Fruit fly (Drosophila melanogaster) whole organism, embryonic: ENCODE results near the gene Phyhd1.

Experiments
- Bteb2 ChIP-seq: fragments of 200-800 bp; sonication (Bioruptor generic); optimal IDR thresholded peaks from 2 replicates; lab custom pipeline; 2016; ENCODE audit warnings: missing biosample characterization, missing genetic modification characterization
- CG10366 ChIP-seq: fragments of 200-800 bp; sonication (Bioruptor generic); IDR thresholded peaks from 2 replicates; pipeline ENCODE4 v1.3.6; 2022; ENCODE audit warnings: missing biosample characterization, missing genetic modification characterization
- CG10565 ChIP-seq: fragments of 200-800 bp; sonication (Bioruptor generic); optimal IDR thresholded peaks from 3 replicates; lab custom pipeline; 2016; ENCODE audit warnings: missing biosample characterization, mild to moderate bottlenecking, missing genetic modification characterization
- CG11696 ChIP-seq: fragments of 200-800 bp; sonication (Bioruptor generic); IDR thresholded peaks from 2 replicates; pipeline ENCODE4 v1.3.6; 2022; ENCODE audit warnings: missing biosample characterization, missing genetic modification characterization
- CG12744 ChIP-seq: fragments of 200-800 bp; sonication (Bioruptor generic); optimal IDR thresholded peaks from 2 replicates; lab custom pipeline; 2016; ENCODE audit warnings: missing biosample characterization, missing genetic modification characterization
- CG1647 ChIP-seq: fragments of 200-800 bp; sonication (Bioruptor generic); optimal IDR thresholded peaks from 3 replicates; lab custom pipeline; 2016; ENCODE audit warnings: missing biosample characterization, missing genetic modification characterization
- CG17612 ChIP-seq: fragments of 200-800 bp; sonication (Bioruptor generic); IDR thresholded peaks from 2 replicates; pipeline ENCODE4 v1.3.6; 2022; ENCODE audit warnings: missing biosample characterization, missing genetic modification characterization
- CG2678 ChIP-seq: fragments of 200-800 bp; sonication (Bioruptor generic); optimal IDR thresholded peaks from 3 replicates; lab custom pipeline; 2019; ENCODE audit warnings: missing biosample characterization, mild to moderate bottlenecking, missing genetic modification characterization, moderate library complexity
- CG2875 ChIP-seq: fragments of 200-800 bp; sonication (Bioruptor generic); optimal IDR thresholded peaks from 2 replicates; lab custom pipeline; 2017; ENCODE audit warnings: missing biosample characterization, mild to moderate bottlenecking, missing genetic modification characterization, missing genetic modification reagents
- CG3065 ChIP-seq: fragments of 200-800 bp; sonication (Bioruptor generic); optimal IDR thresholded peaks from 2 replicates; lab custom pipeline; 2016; ENCODE audit warnings: missing biosample characterization, missing genetic modification characterization
- CG32767 ChIP-seq: fragments of 200-800 bp; sonication (Bioruptor generic); IDR thresholded peaks from 2 replicates; pipeline ENCODE4 v1.3.6; 2022; ENCODE audit warnings: missing biosample characterization, missing genetic modification characterization
- CG34224 ChIP-seq: fragments of 200-800 bp; sonication (Bioruptor generic); IDR thresholded peaks from 3 replicates; pipeline ENCODE4 v1.3.6; 2022; ENCODE audit warnings: missing biosample characterization, missing genetic modification characterization; ENCODE audit not compliant: partially characterized antibody
- CG3995 ChIP-seq: fragments of 200-800 bp; sonication (Bioruptor generic); optimal IDR thresholded peaks from 3 replicates; lab custom pipeline; 2016; ENCODE audit warnings: missing biosample characterization, missing genetic modification characterization
- CG4282 ChIP-seq: fragments of 200-800 bp; sonication (Bioruptor generic); optimal IDR thresholded peaks from 2 replicates; lab custom pipeline; 2016; ENCODE audit warnings: missing biosample characterization, missing genetic modification characterization
- CG5953 ChIP-seq: fragments of 200-800 bp; sonication (Bioruptor generic); IDR thresholded peaks from 2 replicates; pipeline ENCODE4 v1.3.6; 2022; ENCODE audit warnings: missing biosample characterization, missing genetic modification characterization
- CG6175 ChIP-seq: fragments of 200-800 bp; sonication (Bioruptor generic); IDR thresholded peaks from 3 replicates; pipeline ENCODE4 v1.3.6; 2022; ENCODE audit warnings: missing biosample characterization, missing genetic modification characterization
- CG6765 ChIP-seq: fragments of 200-800 bp; sonication (Bioruptor generic); optimal IDR thresholded peaks from 3 replicates; lab custom pipeline; 2017; ENCODE audit warnings: missing biosample characterization, mild to moderate bottlenecking, missing genetic modification characterization
- CG8478 ChIP-seq: fragments of >200 bp; optimal IDR thresholded peaks from 2 replicates; lab custom pipeline; 2018
- CG8765 ChIP-seq: fragments of 200-800 bp; sonication (Bioruptor generic); IDR thresholded peaks from 2 replicates; pipeline ENCODE4 v1.3.6; 2022; ENCODE audit warnings: missing biosample characterization, missing genetic modification characterization
- CTCF ChIP-seq: fragments of 200-800 bp; sonication (Bioruptor generic); optimal IDR thresholded peaks from 2 replicates; lab custom pipeline; 2017; ENCODE audit warnings: missing biosample characterization, mild to moderate bottlenecking, missing genetic modification characterization, moderate library complexity
- Dip2 ChIP-seq: fragments of 200-800 bp; sonication (Bioruptor generic); IDR thresholded peaks from 2 replicates; pipeline ENCODE4 v1.3.6; 2022; ENCODE audit warnings: missing biosample characterization, missing genetic modification characterization
- Ets65A ChIP-seq: fragments of 200-800 bp; sonication (Bioruptor generic); peaks from one replicate; lab custom pipeline; 2016; ENCODE audit warnings: missing biosample characterization, missing genetic modification characterization
- Ets97D ChIP-seq: fragments of 200-800 bp; sonication (Bioruptor generic); optimal IDR thresholded peaks from 3 replicates; lab custom pipeline; 2016; ENCODE audit warnings: missing biosample characterization, missing genetic modification characterization
- Hey ChIP-seq: fragments of 200-800 bp; sonication (Bioruptor generic); optimal IDR thresholded peaks from 3 replicates; lab custom pipeline; 2018; ENCODE audit warnings: missing biosample characterization, mild to moderate bottlenecking, missing genetic modification characterization
- Hmr ChIP-seq: fragments of 200-800 bp; sonication (Bioruptor generic); optimal IDR thresholded peaks from 3 replicates; lab custom pipeline; 2017; ENCODE audit warnings: mild to moderate bottlenecking, missing biosample characterization, missing genetic modification reagents, missing genetic modification characterization
- Jarid2 ChIP-seq: fragments of 200-800 bp; sonication (Bioruptor generic); optimal IDR thresholded peaks from 3 replicates; lab custom pipeline; 2017; ENCODE audit warnings: mild to moderate bottlenecking, missing biosample characterization, missing genetic modification reagents, missing genetic modification characterization
- Lhr ChIP-seq: fragments of 200-800 bp; sonication (Bioruptor generic); optimal IDR thresholded peaks from 3 replicates; lab custom pipeline; 2017; ENCODE audit warnings: mild to moderate bottlenecking, missing biosample characterization, missing genetic modification reagents, missing genetic modification characterization
- Lpt ChIP-seq: fragments of >200 bp; optimal IDR thresholded peaks from 2 replicates; lab custom pipeline; 2018; ENCODE audit warnings: missing biosample characterization, missing genetic modification characterization
- Mad ChIP-seq: fragments of 200-800 bp; sonication (Bioruptor generic); optimal IDR thresholded peaks from 2 replicates; lab custom pipeline; 2016; ENCODE audit warnings: missing biosample characterization, missing genetic modification characterization
- Mes4 ChIP-seq: fragments of 200-800 bp; sonication (Bioruptor generic); optimal IDR thresholded peaks from 2 replicates; lab custom pipeline; 2016; ENCODE audit warnings: missing biosample characterization, missing genetic modification characterization
- Nf-YB ChIP-seq: fragments of 200-800 bp; sonication (Bioruptor generic); optimal IDR thresholded peaks from 3 replicates; lab custom pipeline; 2019; ENCODE audit warnings: missing biosample characterization, mild to moderate bottlenecking, missing genetic modification characterization, moderate library complexity
- Ravus ChIP-seq: fragments of 200-800 bp; sonication (Bioruptor generic); IDR thresholded peaks from 2 replicates; pipeline ENCODE4 v1.3.6; 2022; ENCODE audit warnings: missing biosample characterization, missing genetic modification characterization
- Sox102F ChIP-seq: fragments of 200-800 bp; sonication (Bioruptor generic); optimal IDR thresholded peaks from 2 replicates; lab custom pipeline; 2018; ENCODE audit warnings: missing biosample characterization, mild to moderate bottlenecking, missing genetic modification characterization, moderate library complexity
- Usf ChIP-seq: fragments of 200-800 bp; sonication (Bioruptor generic); optimal IDR thresholded peaks from 2 replicates; lab custom pipeline; 2017; ENCODE audit warnings: missing genotype, missing biosample characterization, missing genetic modification characterization
- Xbp1 ChIP-seq: fragments of 200-800 bp; sonication (Bioruptor generic); optimal IDR thresholded peaks from 3 replicates; lab custom pipeline; 2016; ENCODE audit warnings: missing biosample characterization, mild to moderate bottlenecking, missing genetic modification characterization
- ara ChIP-seq: fragments of 200-800 bp; sonication (Bioruptor generic); IDR thresholded peaks from 2 replicates; pipeline ENCODE4 v1.3.6; 2022; ENCODE audit warnings: missing biosample characterization, missing genetic modification characterization
- ci ChIP-seq: fragments of 200-800 bp; sonication (Bioruptor generic); IDR thresholded peaks from 3 replicates; pipeline ENCODE4 v1.3.6; 2022; ENCODE audit warnings: missing biosample characterization, missing genetic modification characterization
- crc ChIP-seq: fragments of 200-800 bp; sonication (Bioruptor generic); optimal IDR thresholded peaks from 2 replicates; lab custom pipeline; 2016; ENCODE audit warnings: missing biosample characterization, missing genetic modification characterization
- crp ChIP-seq, 2 experiments: fragments of 200-800 bp; sonication (Bioruptor generic); optimal IDR thresholded peaks; 2 replicates in 1 of 2; 3 replicates in 1 of 2; lab custom pipeline; 2017; ENCODE audit warnings: missing biosample characterization in 2 of 2, missing genetic modification characterization in 2 of 2, mild to moderate bottlenecking in 1 of 2, moderate library complexity in 1 of 2
- dmrt11E ChIP-seq: fragments of 200-800 bp; sonication (Bioruptor generic); optimal IDR thresholded peaks from 3 replicates; lab custom pipeline; 2018; ENCODE audit warnings: missing biosample characterization, mild to moderate bottlenecking, missing genetic modification characterization, moderate library complexity
- lab ChIP-seq: fragments of 200-800 bp; sonication (Bioruptor generic); optimal IDR thresholded peaks from 3 replicates; lab custom pipeline; 2017; ENCODE audit warnings: missing biosample characterization, missing genetic modification characterization, mild to moderate bottlenecking, moderate library complexity, missing genetic modification reagents
- mam ChIP-seq: fragments of 200-800 bp; sonication (Bioruptor generic); optimal IDR thresholded peaks from 3 replicates; lab custom pipeline; 2016; ENCODE audit warnings: missing biosample characterization, missing genetic modification characterization
- ranshi ChIP-seq: fragments of 200-800 bp; sonication (Bioruptor generic); IDR thresholded peaks from 2 replicates; pipeline ENCODE4 v1.3.6; 2022; ENCODE audit warnings: missing biosample characterization, missing genetic modification characterization
- repo ChIP-seq: fragments of 200-800 bp; sonication (Bioruptor generic); optimal IDR thresholded peaks from 2 replicates; lab custom pipeline; 2016; ENCODE audit warnings: missing biosample characterization, missing genetic modification characterization
- row ChIP-seq: fragments of 200-800 bp; sonication (Bioruptor generic); IDR thresholded peaks from 3 replicates; pipeline ENCODE4 v1.3.6; 2022; ENCODE audit warnings: missing biosample characterization, missing genetic modification characterization
- run ChIP-seq: fragments of 200-800 bp; sonication (Bioruptor generic); optimal IDR thresholded peaks from 3 replicates; lab custom pipeline; 2018; ENCODE audit warnings: missing biosample characterization, mild to moderate bottlenecking, missing genetic modification characterization
- salm ChIP-seq: fragments of 200-800 bp; sonication (Bioruptor generic); optimal IDR thresholded peaks from 2 replicates; lab custom pipeline; 2018; ENCODE audit warnings: missing biosample characterization, mild to moderate bottlenecking, missing genetic modification characterization
- scrt ChIP-seq: fragments of 200-800 bp; sonication (Bioruptor generic); optimal IDR thresholded peaks from 2 replicates; lab custom pipeline; 2018; ENCODE audit warnings: missing biosample characterization, mild to moderate bottlenecking, missing genetic modification characterization, moderate library complexity
- slou ChIP-seq: fragments of 200-800 bp; sonication (Bioruptor generic); optimal IDR thresholded peaks from 3 replicates; lab custom pipeline; 2016; ENCODE audit warnings: missing biosample characterization, missing genetic modification characterization
- sr ChIP-seq: fragments of 200-800 bp; sonication (Bioruptor generic); IDR thresholded peaks from 3 replicates; pipeline ENCODE4 v1.3.6; 2022; ENCODE audit warnings: missing biosample characterization, missing genetic modification characterization
- tap ChIP-seq: fragments of 200-800 bp; optimal IDR thresholded peaks from 3 replicates; lab custom pipeline; 2019; ENCODE audit warnings: missing biosample characterization, mild to moderate bottlenecking, missing genetic modification characterization, moderate library complexity
- twi ChIP-seq: fragments of 200-800 bp; optimal IDR thresholded peaks from 2 replicates; lab custom pipeline; 2019; ENCODE audit warnings: missing biosample characterization, mild to moderate bottlenecking, missing genetic modification characterization, moderate library complexity
- zf30C ChIP-seq: fragments of 200-800 bp; sonication (Bioruptor generic); optimal IDR thresholded peaks from 3 replicates; lab custom pipeline; 2018; ENCODE audit warnings: missing biosample characterization, mild to moderate bottlenecking, missing genetic modification characterization
- zfh2 ChIP-seq: fragments of 200-800 bp; sonication (Bioruptor generic); optimal IDR thresholded peaks from 2 replicates; lab custom pipeline; 2016; ENCODE audit warnings: missing biosample characterization, missing genetic modification characterization

Gene Phyhd1

DNA sequence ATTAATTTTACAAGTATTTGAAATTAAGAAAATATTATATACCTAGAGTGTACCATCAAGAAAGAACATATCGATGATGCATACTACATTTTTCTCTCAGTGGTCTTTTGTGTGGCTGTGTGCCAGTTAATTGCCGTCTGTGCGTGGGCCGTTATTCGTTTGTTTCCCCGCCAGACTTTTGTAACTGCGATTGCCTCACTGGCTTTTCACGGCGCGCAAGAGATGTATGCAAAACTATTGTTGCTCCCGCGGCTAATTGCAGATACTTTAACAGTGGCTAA, 897 bp upstream of the Phyhd1 start (continued):
- TF ChIP-seq Sox102F (GFP tag; lab: Kevin White, UChicago) (peak; percentile 44), CG8765 (GFP tag; lab: Robert Waterston, UW) (no peak), sr (GFP tag; lab: Robert Waterston, UW) (peak; percentile 75; the same call in 1 of the 3 replicates), Dip2 (GFP tag; lab: Robert Waterston, UW) (no peak), Bteb2 (GFP tag; lab: Kevin White, UChicago) (no peak), Ravus (0 out of 2 replicates have a peak, but pooled peaks have one; percentile 5), CG34224 (GFP tag; lab: Robert Waterston, UW) (no peak), Hmr (no peak), slou (GFP tag; lab: Kevin White, UChicago) (no peak), dmrt11E (tag; lab: Kevin White, UChicago) (peak; percentile 40), ranshi (GFP tag; lab: Robert Waterston, UW) (peak; percentile 65), Lpt (GFP tag; lab: Kevin White, UChicago) (no peak), ci (peak; percentile 82), CG6175 (GFP tag; lab: Robert Waterston, UW) (no peak), CG8478 (lab: Kevin White, UChicago) (no peak), Ets65A (no peak), Xbp1 (peak; percentile 36), crc (GFP tag; lab: Kevin White, UChicago) (no peak), CG12744 (no peak), CG2875 (GFP tag; lab: Kevin White, UChicago) (no peak), ara (GFP tag; lab: Robert Waterston, UW) (no peak), CG1647 (GFP tag; lab: Kevin White, UChicago) (no peak), repo (GFP tag; lab: Kevin White, UChicago) (no peak), mam (GFP tag; lab: Kevin White, UChicago) (no peak), CG2678 (no peak), Jarid2 (GFP tag; lab: Kevin White, UChicago) (no peak), Mes4 (no peak), crp (GFP tag; optimal IDR thresholded peaks at IDR 0.05; lab: Kevin White, UChicago) (no peak), scrt (GFP tag; lab: Kevin White, UChicago) (no peak), zf30C (peak; percentile 85), Lhr (GFP tag; lab: Kevin White, UChicago) (no peak), CG4282 (GFP tag; lab: Kevin White, UChicago) (no peak), CG3995 (GFP tag; lab: Kevin White, UChicago) (no peak), CG32767 (no peak), row (GFP tag; lab: Robert Waterston, UW) (peak; percentile 9), zfh2 (GFP tag; lab: Kevin White, UChicago) (no peak), CTCF (no peak), Mad (GFP tag; lab: Kevin White, UChicago) (peak; percentile 5), lab (GFP tag; lab: Kevin White, UChicago) (peak; percentile 41), salm (tag; lab: Kevin White, UChicago) (no peak), Ets97D (GFP tag; lab: Kevin White, UChicago) (no peak), twi (tag; lab: Kevin White, UChicago) (no peak), CG5953 (peak; percentile 47; the same call in 1 of the 2 replicates), CG17612 (0 out of 2 replicates have a peak, but pooled peaks have one; percentile 10), CG3065 (GFP tag; lab: Kevin White, UChicago) (no peak), Hey (tag; lab: Kevin White, UChicago) (no peak), CG10565 (no peak), tap (peak; percentile 54), Nf-YB (GFP tag; lab: Kevin White, UChicago) (no peak), CG11696 (GFP tag; lab: Robert Waterston, UW) (no peak), CG6765 (GFP tag; lab: Kevin White, UChicago) (no peak), CG10366 (GFP tag; lab: Robert Waterston, UW) (peak; percentile 75), run (no peak), Usf (no peak)
